Fruit fly (Drosophila melanogaster) whole organism, embryonic: ENCODE measurements around the gene Send2.

Source experiments
- Antp ChIP-seq: fragments of 200-800 bp; sonication (Bioruptor generic); optimal IDR thresholded peaks from 3 replicates; lab custom pipeline; 2016; ENCODE audit warnings: missing biosample characterization, missing genetic modification characterization
- Atf6 ChIP-seq: fragments of 200-800 bp; sonication (Bioruptor generic); IDR thresholded peaks from 2 replicates; pipeline ENCODE4 v1.3.6; 2022; ENCODE audit warnings: missing biosample characterization, missing genetic modification characterization
- C15 ChIP-seq: fragments of 200-800 bp; sonication (Bioruptor generic); IDR thresholded peaks from 3 replicates; pipeline ENCODE4 v1.3.6; 2022; ENCODE audit warnings: missing biosample characterization, missing genetic modification characterization
- CG10431 ChIP-seq: fragments of 200-800 bp; sonication (Bioruptor generic); optimal IDR thresholded peaks from 3 replicates; lab custom pipeline; 2018; ENCODE audit warnings: missing biosample characterization, mild to moderate bottlenecking, missing genetic modification characterization
- CG10959 ChIP-seq: fragments of 200-800 bp; sonication (Bioruptor generic); IDR thresholded peaks from 2 replicates; pipeline ENCODE4 v1.3.6; 2022; ENCODE audit warnings: missing biosample characterization, missing genetic modification characterization
- CG11504 ChIP-seq: fragments of 200-800 bp; sonication (Bioruptor generic); optimal IDR thresholded peaks from 3 replicates; lab custom pipeline; 2019; ENCODE audit warnings: missing biosample characterization, mild to moderate bottlenecking, missing genetic modification characterization, moderate library complexity
- CG12219 ChIP-seq: fragments of 200-800 bp; sonication (Bioruptor generic); optimal IDR thresholded peaks from 3 replicates; lab custom pipeline; 2018; ENCODE audit warnings: missing biosample characterization, mild to moderate bottlenecking, missing genetic modification characterization
- CG12299 ChIP-seq: fragments of 200-800 bp; sonication (Bioruptor generic); optimal IDR thresholded peaks from 2 replicates; lab custom pipeline; 2018; ENCODE audit warnings: missing biosample characterization, mild to moderate bottlenecking, missing genetic modification characterization
- CG13287 ChIP-seq: fragments of 200-800 bp; sonication (Bioruptor generic); IDR thresholded peaks from 2 replicates; pipeline ENCODE4 v1.3.6; 2022; ENCODE audit warnings: missing biosample characterization, missing genetic modification characterization; ENCODE audit not compliant: partially characterized antibody
- CG13624 ChIP-seq: fragments of 200-800 bp; sonication (Bioruptor generic); optimal IDR thresholded peaks from 2 replicates; lab custom pipeline; 2016; ENCODE audit warnings: missing biosample characterization, missing genetic modification characterization
- CG17328 ChIP-seq: fragments of 200-800 bp; sonication (Bioruptor generic); IDR thresholded peaks from 2 replicates; pipeline ENCODE4 v1.3.6; 2022; ENCODE audit warnings: missing biosample characterization, missing genetic modification characterization
- CG17385 ChIP-seq: fragments of 200-800 bp; sonication (Bioruptor generic); optimal IDR thresholded peaks from 3 replicates; lab custom pipeline; 2018; ENCODE audit warnings: missing biosample characterization, mild to moderate bottlenecking, missing genetic modification characterization
- CG1832 ChIP-seq: fragments of 200-800 bp; sonication (Bioruptor generic); optimal IDR thresholded peaks from 2 replicates; lab custom pipeline; 2017; ENCODE audit warnings: missing biosample characterization, mild to moderate bottlenecking, missing genetic modification characterization, inconsistent platforms
- CG2120 ChIP-seq: fragments of 200-800 bp; sonication (Bioruptor generic); optimal IDR thresholded peaks from 3 replicates; lab custom pipeline; 2016; ENCODE audit warnings: missing biosample characterization, missing genetic modification characterization
- CG2678 ChIP-seq: fragments of 200-800 bp; sonication (Bioruptor generic); optimal IDR thresholded peaks from 3 replicates; lab custom pipeline; 2019; ENCODE audit warnings: missing biosample characterization, mild to moderate bottlenecking, missing genetic modification characterization, moderate library complexity
- CG33557 ChIP-seq: fragments of 200-800 bp; sonication (Bioruptor generic); optimal IDR thresholded peaks from 2 replicates; lab custom pipeline; 2019; ENCODE audit warnings: missing biosample characterization, mild to moderate bottlenecking, missing genetic modification characterization, moderate library complexity
- CG6683 ChIP-seq: fragments of 200-800 bp; sonication (Bioruptor generic); optimal IDR thresholded peaks from 2 replicates; lab custom pipeline; 2017; ENCODE audit warnings: missing biosample characterization, mild to moderate bottlenecking, missing genetic modification characterization, missing genetic modification reagents
- CG7963 ChIP-seq: fragments of 200-800 bp; sonication (Bioruptor generic); IDR thresholded peaks from 3 replicates; pipeline ENCODE4 v1.3.6; 2022; ENCODE audit warnings: missing biosample characterization, missing genetic modification characterization; ENCODE audit not compliant: partially characterized antibody
- CTCF ChIP-seq: fragments of 200-800 bp; sonication (Bioruptor generic); optimal IDR thresholded peaks from 2 replicates; lab custom pipeline; 2017; ENCODE audit warnings: missing biosample characterization, mild to moderate bottlenecking, missing genetic modification characterization, moderate library complexity
- Chrac-16 ChIP-seq: fragments of 200-800 bp; sonication (Bioruptor generic); optimal IDR thresholded peaks from 3 replicates; lab custom pipeline; 2016; ENCODE audit warnings: missing biosample characterization, missing genetic modification characterization
- D ChIP-seq, 2 experiments: fragments of 200-800 bp in 1 of 2; fragments of >200 bp in 1 of 2; sonication (Bioruptor generic) in 1 of 2; optimal IDR thresholded peaks; 2 replicates in 1 of 2; 3 replicates in 1 of 2; lab custom pipeline; 2017; ENCODE audit warnings: mild to moderate bottlenecking in 1 of 2, missing biosample characterization in 1 of 2, missing genetic modification characterization in 1 of 2, missing genetic modification reagents in 1 of 2
- Dfd ChIP-seq, 2 experiments: fragments of >200 bp; optimal IDR thresholded peaks; 2 replicates each; lab custom pipeline; 2017; ENCODE audit warnings: missing biosample characterization in 2 of 2, missing genetic modification characterization in 2 of 2
- HLH54F ChIP-seq: fragments of 200-800 bp; sonication (Bioruptor generic); optimal IDR thresholded peaks from 3 replicates; lab custom pipeline; 2016; ENCODE audit warnings: missing biosample characterization, missing genetic modification characterization
- Kr ChIP-seq: fragments of 200-800 bp; sonication (Bioruptor generic); optimal IDR thresholded peaks from 2 replicates; lab custom pipeline; 2017; ENCODE audit warnings: missing biosample characterization, mild to moderate bottlenecking, missing genetic modification characterization
- Mad ChIP-seq: fragments of 200-800 bp; sonication (Bioruptor generic); optimal IDR thresholded peaks from 2 replicates; lab custom pipeline; 2016; ENCODE audit warnings: missing biosample characterization, missing genetic modification characterization
- NC2β ChIP-seq: fragments of 200-800 bp; sonication (Bioruptor generic); optimal IDR thresholded peaks from 2 replicates; lab custom pipeline; 2016; ENCODE audit warnings: missing biosample characterization, missing genetic modification characterization
- Nf-YB ChIP-seq: fragments of 200-800 bp; sonication (Bioruptor generic); optimal IDR thresholded peaks from 3 replicates; lab custom pipeline; 2019; ENCODE audit warnings: missing biosample characterization, mild to moderate bottlenecking, missing genetic modification characterization, moderate library complexity
- Oli ChIP-seq: fragments of 200-800 bp; sonication (Bioruptor generic); optimal IDR thresholded peaks from 2 replicates; lab custom pipeline; 2018; ENCODE audit warnings: missing biosample characterization, mild to moderate bottlenecking, missing genetic modification characterization, moderate library complexity
- PHDP ChIP-seq: fragments of 200-800 bp; sonication (Bioruptor generic); optimal IDR thresholded peaks from 3 replicates; lab custom pipeline; 2018; ENCODE audit warnings: missing biosample characterization, mild to moderate bottlenecking, missing genetic modification characterization, moderate library complexity
- TFAM ChIP-seq: fragments of 200-800 bp; sonication (Bioruptor generic); optimal IDR thresholded peaks from 2 replicates; lab custom pipeline; 2017; ENCODE audit warnings: missing biosample characterization, missing genetic modification characterization, inconsistent platforms
- Vsx1 ChIP-seq: fragments of 200-800 bp; sonication (Bioruptor generic); optimal IDR thresholded peaks from 2 replicates; lab custom pipeline; 2017; ENCODE audit warnings: missing biosample characterization, mild to moderate bottlenecking, missing genetic modification characterization, missing genetic modification reagents
- al ChIP-seq: fragments of 200-800 bp; sonication (Bioruptor generic); IDR thresholded peaks from 2 replicates; pipeline ENCODE4 v1.3.6; 2022; ENCODE audit warnings: missing biosample characterization, missing genetic modification characterization
- bowl ChIP-seq: fragments of 200-800 bp; sonication (Bioruptor generic); IDR thresholded peaks from 2 replicates; pipeline ENCODE4 v1.3.6; 2022; ENCODE audit warnings: missing biosample characterization, missing genetic modification characterization
- br ChIP-seq: fragments of >200 bp; optimal IDR thresholded peaks from 2 replicates; lab custom pipeline; 2017
- btn ChIP-seq: fragments of 200-800 bp; sonication (Bioruptor generic); optimal IDR thresholded peaks from 2 replicates; lab custom pipeline; 2016; ENCODE audit warnings: missing biosample characterization, missing genetic modification characterization
- disco-r ChIP-seq: fragments of 200-800 bp; sonication (Bioruptor generic); optimal IDR thresholded peaks from 2 replicates; lab custom pipeline; 2016; ENCODE audit warnings: missing biosample characterization, missing genetic modification characterization
- gt ChIP-seq: fragments of 200-800 bp; sonication (Bioruptor generic); IDR thresholded peaks from 2 replicates; pipeline ENCODE4 v1.3.6; 2022; ENCODE audit warnings: missing biosample characterization, missing genetic modification characterization
- jigr1 ChIP-seq: fragments of 200-800 bp; sonication (Bioruptor generic); IDR thresholded peaks from 3 replicates; pipeline ENCODE4 v1.3.6; 2022; ENCODE audit warnings: missing biosample characterization, missing genetic modification characterization
- jing ChIP-seq: fragments of 200-800 bp; sonication (Bioruptor generic); optimal IDR thresholded peaks from 2 replicates; lab custom pipeline; 2018; ENCODE audit warnings: missing biosample characterization, mild to moderate bottlenecking, missing genetic modification characterization
- lab ChIP-seq: fragments of 200-800 bp; sonication (Bioruptor generic); optimal IDR thresholded peaks from 3 replicates; lab custom pipeline; 2017; ENCODE audit warnings: missing biosample characterization, missing genetic modification characterization, mild to moderate bottlenecking, moderate library complexity, missing genetic modification reagents
- lola ChIP-seq, 3 experiments: fragments of >200 bp in 2 of 3; fragments of 200-800 bp in 1 of 3; sonication (Bioruptor generic) in 1 of 3; optimal IDR thresholded peaks; 2 replicates each; lab custom pipeline; 2017 to 2019; ENCODE audit warnings: missing biosample characterization in 3 of 3, missing genetic modification characterization in 3 of 3, mild to moderate bottlenecking in 1 of 3, moderate library complexity in 1 of 3
- p53 ChIP-seq: fragments of 200-800 bp; sonication (Bioruptor generic); optimal IDR thresholded peaks from 2 replicates; lab custom pipeline; 2016; ENCODE audit warnings: missing biosample characterization, missing genetic modification characterization
- ranshi ChIP-seq: fragments of 200-800 bp; sonication (Bioruptor generic); IDR thresholded peaks from 2 replicates; pipeline ENCODE4 v1.3.6; 2022; ENCODE audit warnings: missing biosample characterization, missing genetic modification characterization
- scrt ChIP-seq: fragments of 200-800 bp; sonication (Bioruptor generic); optimal IDR thresholded peaks from 2 replicates; lab custom pipeline; 2018; ENCODE audit warnings: missing biosample characterization, mild to moderate bottlenecking, missing genetic modification characterization, moderate library complexity
- sens ChIP-seq: fragments of 200-800 bp; sonication (Bioruptor generic); peaks from one replicate; lab custom pipeline; 2016; ENCODE audit warnings: missing biosample characterization, missing genetic modification characterization
- ssp ChIP-seq: fragments of 200-800 bp; sonication (Bioruptor generic); IDR thresholded peaks from 2 replicates; pipeline ENCODE4 v1.3.6; 2022; ENCODE audit warnings: missing biosample characterization, missing genetic modification characterization
- tin ChIP-seq: fragments of 200-800 bp; sonication (Bioruptor generic); optimal IDR thresholded peaks from 3 replicates; lab custom pipeline; 2016; ENCODE audit warnings: missing biosample characterization, missing genetic modification characterization
- vvl ChIP-seq: fragments of 200-800 bp; sonication (Bioruptor generic); IDR thresholded peaks from 2 replicates; pipeline ENCODE4 v1.3.6; 2022; ENCODE audit warnings: missing biosample characterization, missing genetic modification characterization
- yki ChIP-seq: fragments of >200 bp; optimal IDR thresholded peaks from 3 replicates; lab custom pipeline; 2018
- zen ChIP-seq: fragments of 200-800 bp; sonication (Bioruptor generic); optimal IDR thresholded peaks from 3 replicates; lab custom pipeline; 2018; ENCODE audit warnings: missing biosample characterization, mild to moderate bottlenecking, missing genetic modification characterization, moderate library complexity
- zen2 ChIP-seq: fragments of 200-800 bp; sonication (Bioruptor generic); IDR thresholded peaks from 3 replicates; pipeline ENCODE4 v1.3.6; 2022; ENCODE audit warnings: missing biosample characterization, missing genetic modification characterization; ENCODE audit not compliant: partially characterized antibody
- zfh1 ChIP-seq: fragments of 200-800 bp; sonication (Bioruptor generic); IDR thresholded peaks from 3 replicates; pipeline ENCODE4 v1.3.6; 2022; ENCODE audit warnings: missing biosample characterization, missing genetic modification characterization

The Send2 gene

dm6 chr2L:14308232-14308631 is 38.3 kb downstream of the Send2 start (continued):
- TF ChIP-seq CG33557 (peak; percentile 22), CG10959 (GFP tag; lab: Robert Waterston, UW) (no peak), CG6683 (GFP tag; lab: Kevin White, UChicago) (no peak), lab (GFP tag; lab: Kevin White, UChicago) (no peak), ranshi (GFP tag; lab: Robert Waterston, UW) (no peak), Atf6 (GFP tag; lab: Robert Waterston, UW) (no peak), TFAM (no peak), vvl (GFP tag; lab: Robert Waterston, UW) (no peak), CG1832 (GFP tag; lab: Kevin White, UChicago) (no peak), CG12219 (GFP tag; lab: Kevin White, UChicago) (no peak), CG17328 (GFP tag; lab: Robert Waterston, UW) (no peak), CG11504 (tag; lab: Kevin White, UChicago) (peak; percentile 94), jigr1 (GFP tag; lab: Robert Waterston, UW) (no peak), scrt (no peak), lola (GFP tag; optimal IDR thresholded peaks at IDR 0.05; lab: Kevin White, UChicago) (no peak), CG10431 (no peak), CG12299 (no peak), sens (GFP tag; lab: Kevin White, UChicago) (peak; percentile 60), CG2120 (GFP tag; lab: Kevin White, UChicago) (no peak), bowl (no peak), CTCF (GFP tag; lab: Kevin White, UChicago) (no peak), D (optimal IDR thresholded peaks at IDR 0.05; lab: Kevin White, UChicago) (no peak), D (GFP tag; optimal IDR thresholded peaks at IDR 0.05; lab: Kevin White, UChicago) (no peak)

dm6 chr2L:14307516-14307915 is 39.0 kb downstream of the Send2 start:
- TF ChIP-seq CG13624 (GFP tag; lab: Kevin White, UChicago) (no peak), al (no peak), CG17385 (peak; percentile 7), Vsx1 (GFP tag; lab: Kevin White, UChicago) (no peak), Oli (tag; lab: Kevin White, UChicago) (no peak), yki (no peak), br (lab: Kevin White, UChicago) (no peak), C15 (GFP tag; lab: Robert Waterston, UW) (no peak), PHDP (tag; lab: Kevin White, UChicago) (peak; percentile 55), Chrac-16 (GFP tag; lab: Kevin White, UChicago) (no peak), disco-r (GFP tag; lab: Kevin White, UChicago) (no peak), Antp (no peak), HLH54F (GFP tag; lab: Kevin White, UChicago) (no peak), p53 (GFP tag; lab: Kevin White, UChicago) (no peak), gt (GFP tag; lab: Robert Waterston, UW) (no peak), CG7963 (GFP tag; lab: Robert Waterston, UW) (no peak), CG2678 (tag; lab: Kevin White, UChicago) (peak; percentile 34), jing (GFP tag; lab: Kevin White, UChicago) (no peak), zen (tag; lab: Kevin White, UChicago) (no peak), zfh1 (GFP tag; lab: Robert Waterston, UW) (0 out of 3 replicates have a peak, but pooled peaks have one; percentile 27), Kr (GFP tag; lab: Kevin White, UChicago) (no peak), CG13287 (GFP tag; lab: Robert Waterston, UW) (no peak), Nf-YB (GFP tag; lab: Kevin White, UChicago) (no peak), lab (GFP tag; lab: Kevin White, UChicago) (peak; percentile 1), Dfd (GFP tag; optimal IDR thresholded peaks at IDR 0.05; lab: Kevin White, UChicago) (no peak), tin (GFP tag; lab: Kevin White, UChicago) (no peak), ssp (GFP tag; lab: Robert Waterston, UW) (no peak), Mad (no peak), NC2β (GFP tag; lab: Kevin White, UChicago) (no peak), btn (GFP tag; lab: Kevin White, UChicago) (no peak), zen2 (GFP tag; lab: Robert Waterston, UW) (no peak), Atf6 (GFP tag; lab: Robert Waterston, UW) (peak; percentile 19; the same call in 1 of the 2 replicates)
